Fruit fly (Drosophila melanogaster) whole organism, pupa: ENCODE results near the gene CG13005.

ENCODE experiments used
- CG10348 ChIP-seq: fragments of 200-800 bp; sonication (Bioruptor generic); IDR thresholded peaks from 2 replicates; pipeline ENCODE4 v1.3.6; 2022; ENCODE audit warnings: missing biosample characterization, missing genetic modification characterization
- CG12605 ChIP-seq: fragments of 200-800 bp; sonication (Bioruptor generic); IDR thresholded peaks from 2 replicates; pipeline ENCODE4 v1.3.6; 2022; ENCODE audit warnings: missing biosample characterization, missing genetic modification characterization
- CG13204 ChIP-seq: fragments of 200-800 bp; sonication (Bioruptor generic); optimal IDR thresholded peaks from 2 replicates; lab custom pipeline; 2018; ENCODE audit warnings: missing biosample characterization, mild to moderate bottlenecking, missing genetic modification characterization, moderate library complexity
- CG14655 ChIP-seq: fragments of 200-800 bp; sonication (Bioruptor generic); optimal IDR thresholded peaks from 3 replicates; lab custom pipeline; 2017; ENCODE audit warnings: mild to moderate bottlenecking, missing biosample characterization, missing genetic modification reagents, missing genetic modification characterization
- CG15710 ChIP-seq: fragments of 200-800 bp; sonication (Bioruptor generic); optimal IDR thresholded peaks from 2 replicates; lab custom pipeline; 2018; ENCODE audit warnings: missing biosample characterization, mild to moderate bottlenecking, missing genetic modification characterization, moderate library complexity
- CG17806 ChIP-seq: fragments of 200-800 bp; sonication (Bioruptor generic); optimal IDR thresholded peaks from 2 replicates; lab custom pipeline; 2018; ENCODE audit warnings: missing biosample characterization, mild to moderate bottlenecking, missing genetic modification characterization, moderate library complexity
- CG32121 ChIP-seq: fragments of 200-800 bp; sonication (Bioruptor generic); IDR thresholded peaks from 2 replicates; pipeline ENCODE4 v1.3.6; 2022; ENCODE audit warnings: missing biosample characterization, missing genetic modification characterization
- CG34367 ChIP-seq: fragments of 200-800 bp; sonication (Bioruptor generic); optimal IDR thresholded peaks from 2 replicates; lab custom pipeline; 2018; ENCODE audit warnings: missing biosample characterization, mild to moderate bottlenecking, missing genetic modification characterization
- CG4496 ChIP-seq: fragments of 200-800 bp; sonication (Bioruptor generic); IDR thresholded peaks from 3 replicates; pipeline ENCODE4 v1.3.6; 2022; ENCODE audit warnings: missing biosample characterization, missing genetic modification characterization
- CG8159 ChIP-seq: fragments of 200-800 bp; sonication (Bioruptor generic); optimal IDR thresholded peaks from 3 replicates; lab custom pipeline; 2018; ENCODE audit warnings: missing biosample characterization, mild to moderate bottlenecking, missing genetic modification characterization, moderate library complexity
- CG8301 ChIP-seq: fragments of 200-800 bp; sonication (Bioruptor generic); optimal IDR thresholded peaks from 2 replicates; lab custom pipeline; 2018; ENCODE audit warnings: missing biosample characterization, mild to moderate bottlenecking, missing genetic modification characterization
- CG9948 ChIP-seq: fragments of 200-800 bp; sonication (Bioruptor generic); optimal IDR thresholded peaks from 2 replicates; lab custom pipeline; 2018; ENCODE audit warnings: missing biosample characterization, mild to moderate bottlenecking, missing genetic modification characterization, moderate library complexity
- D1 ChIP-seq: fragments of 200-800 bp; sonication (Bioruptor generic); optimal IDR thresholded peaks from 2 replicates; lab custom pipeline; 2018; ENCODE audit warnings: missing biosample characterization, mild to moderate bottlenecking, missing genetic modification characterization, moderate library complexity
- EcR ChIP-seq: fragments of 200-800 bp; sonication (Bioruptor generic); optimal IDR thresholded peaks from 3 replicates; lab custom pipeline; 2019; ENCODE audit warnings: missing biosample characterization, missing genetic modification characterization, mild to moderate bottlenecking, moderate library complexity, missing genetic modification reagents
- Ets98B ChIP-seq: fragments of 200-800 bp; sonication (Bioruptor generic); IDR thresholded peaks from 2 replicates; pipeline ENCODE4 v1.3.6; 2022; ENCODE audit warnings: missing biosample characterization, missing genetic modification characterization
- Pif1A ChIP-seq: fragments of 200-800 bp; sonication (Bioruptor generic); optimal IDR thresholded peaks from 3 replicates; lab custom pipeline; 2016; ENCODE audit warnings: missing biosample characterization, missing genetic modification characterization
- Pif1B ChIP-seq: fragments of 200-800 bp; sonication (Bioruptor generic); optimal IDR thresholded peaks from 3 replicates; lab custom pipeline; 2016; ENCODE audit warnings: missing biosample characterization, missing genetic modification characterization
- Snoo ChIP-seq: fragments of 200-800 bp; sonication (Bioruptor generic); optimal IDR thresholded peaks from 3 replicates; lab custom pipeline; 2017; ENCODE audit warnings: missing biosample characterization, mild to moderate bottlenecking, missing genetic modification characterization, inconsistent platforms
- fd96Ca ChIP-seq: fragments of 200-800 bp; sonication (Bioruptor generic); IDR thresholded peaks from 3 replicates; pipeline ENCODE4 v1.3.6; 2022; ENCODE audit warnings: missing biosample characterization, missing genetic modification characterization
- gl ChIP-seq: fragments of 200-800 bp; sonication (Bioruptor generic); optimal IDR thresholded peaks from 2 replicates; lab custom pipeline; 2018; ENCODE audit warnings: missing biosample characterization, mild to moderate bottlenecking, missing genetic modification characterization
- rn ChIP-seq: fragments of 200-800 bp; sonication (Bioruptor generic); IDR thresholded peaks from 2 replicates; pipeline ENCODE4 v1.3.6; 2022; ENCODE audit warnings: missing biosample characterization, missing genetic modification characterization

Gene CG13005

DNA sequence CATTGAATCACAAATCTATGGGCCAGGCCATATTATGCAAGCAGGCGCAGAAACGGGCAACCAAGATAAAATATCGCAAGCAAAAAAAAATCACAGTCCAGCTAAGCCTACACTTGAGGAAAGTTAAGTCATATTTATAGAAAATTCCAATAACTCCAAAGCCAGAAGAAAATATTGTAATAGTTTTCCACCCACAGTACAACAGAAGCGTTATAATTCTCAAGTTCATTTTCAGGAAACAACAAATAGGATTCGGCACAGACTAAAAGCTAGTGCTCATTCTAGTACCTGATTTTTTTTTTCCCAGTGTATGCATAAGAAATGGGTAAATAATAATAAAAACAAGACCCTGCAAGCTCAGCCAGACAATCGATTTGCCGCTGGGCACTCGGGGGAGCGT is 37.6 kb upstream of the CG13005 start:
- TF ChIP-seq gl, result no peak
- TF ChIP-seq CG8301 (tag; lab: Kevin White, UChicago), result peak; percentile 13
- no peak for TF ChIP-seq CG10348
- peak; percentile 41 for TF ChIP-seq CG9948 (tag; lab: Kevin White, UChicago)
- no peak for TF ChIP-seq D1 (tag; lab: Kevin White, UChicago)
- no peak for TF ChIP-seq EcR
- TF ChIP-seq CG14655 (GFP tag; lab: Kevin White, UChicago), result peak; percentile 48
- TF ChIP-seq CG32121 (GFP tag; lab: Robert Waterston, UW), result no peak
- TF ChIP-seq Ets98B (GFP tag; lab: Robert Waterston, UW), result peak; percentile 24; the same call in 1 of the 2 replicates
- TF ChIP-seq CG15710 (tag; lab: Kevin White, UChicago), result peak; percentile 44
- TF ChIP-seq Pif1B (GFP tag; lab: Kevin White, UChicago), result peak; percentile 38
- peak; percentile 47; the same call in 1 of the 3 replicates for TF ChIP-seq fd96Ca
- no peak for TF ChIP-seq Snoo (tag; lab: Kevin White, UChicago)
- peak; percentile 33 for TF ChIP-seq CG8159
- TF ChIP-seq CG12605 (GFP tag; lab: Robert Waterston, UW), result no peak
- peak; percentile 40 for TF ChIP-seq Pif1A (GFP tag; lab: Kevin White, UChicago)
- no peak for TF ChIP-seq rn (GFP tag; lab: Robert Waterston, UW)
- TF ChIP-seq CG17806, result peak; percentile 14
- TF ChIP-seq CG13204, result no peak
- peak; percentile 32 for TF ChIP-seq CG34367 (tag; lab: Kevin White, UChicago)
- peak; percentile 38; the same call in 1 of the 3 replicates for TF ChIP-seq CG4496 (GFP tag; lab: Robert Waterston, UW)
- TF ChIP-seq, all 21 proteins: peak for 12

DNA sequence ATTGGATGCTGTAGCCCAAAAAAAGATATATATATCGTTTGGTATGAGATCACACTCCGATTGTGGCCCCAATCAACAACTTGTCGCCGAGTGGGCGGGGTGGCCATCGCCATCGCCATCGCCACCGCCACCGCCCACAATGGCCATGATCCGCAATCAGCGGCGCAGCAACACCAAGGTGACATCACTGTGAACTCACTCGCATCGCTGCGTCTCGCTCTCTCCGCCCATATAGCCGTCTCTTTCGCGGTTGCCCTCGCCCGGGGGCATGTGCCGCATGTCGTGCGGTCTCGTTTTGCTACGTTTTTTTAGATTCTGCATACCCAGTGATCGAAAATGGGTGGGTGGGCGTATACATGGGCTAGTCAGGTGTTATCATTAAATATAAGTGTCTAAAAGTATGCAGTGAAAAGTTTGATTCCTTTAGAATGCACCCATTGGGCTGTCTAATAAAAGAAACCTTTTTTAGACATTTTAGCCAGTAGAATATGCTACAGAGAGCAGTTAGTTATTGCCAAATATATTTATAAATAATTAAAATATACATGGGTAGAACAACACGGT is 36.5 kb upstream of the CG13005 start:
- TF ChIP-seq CG14655 (GFP tag; lab: Kevin White, UChicago), result peak; percentile 16
- 0 out of 2 replicates have a peak, but pooled peaks have one; percentile 6 for TF ChIP-seq Ets98B (GFP tag; lab: Robert Waterston, UW)
- TF ChIP-seq gl, result no peak

DNA sequence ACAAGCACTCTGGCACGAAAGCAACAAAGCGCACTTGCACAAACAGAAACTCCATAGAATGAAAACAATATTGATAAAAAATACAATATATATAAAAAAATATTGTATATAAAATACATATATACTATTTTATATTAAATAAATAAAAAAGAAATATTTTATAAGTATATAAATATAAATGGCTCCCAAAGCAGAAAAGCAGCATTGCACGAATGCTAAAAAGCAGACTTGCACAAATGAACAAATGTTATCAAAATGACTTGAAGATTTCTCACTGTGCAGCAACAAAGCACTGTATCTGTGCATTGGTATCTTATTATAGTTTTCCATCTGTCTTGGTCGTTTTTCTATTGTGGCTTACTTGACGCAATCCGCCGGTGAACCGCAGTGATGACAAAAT is 34.7 kb upstream of the CG13005 start:
- TF ChIP-seq D1 (tag; lab: Kevin White, UChicago) (no peak), CG14655 (GFP tag; lab: Kevin White, UChicago) (peak; percentile 27)
- TF ChIP-seq, all 21 proteins: peak for 1

DNA sequence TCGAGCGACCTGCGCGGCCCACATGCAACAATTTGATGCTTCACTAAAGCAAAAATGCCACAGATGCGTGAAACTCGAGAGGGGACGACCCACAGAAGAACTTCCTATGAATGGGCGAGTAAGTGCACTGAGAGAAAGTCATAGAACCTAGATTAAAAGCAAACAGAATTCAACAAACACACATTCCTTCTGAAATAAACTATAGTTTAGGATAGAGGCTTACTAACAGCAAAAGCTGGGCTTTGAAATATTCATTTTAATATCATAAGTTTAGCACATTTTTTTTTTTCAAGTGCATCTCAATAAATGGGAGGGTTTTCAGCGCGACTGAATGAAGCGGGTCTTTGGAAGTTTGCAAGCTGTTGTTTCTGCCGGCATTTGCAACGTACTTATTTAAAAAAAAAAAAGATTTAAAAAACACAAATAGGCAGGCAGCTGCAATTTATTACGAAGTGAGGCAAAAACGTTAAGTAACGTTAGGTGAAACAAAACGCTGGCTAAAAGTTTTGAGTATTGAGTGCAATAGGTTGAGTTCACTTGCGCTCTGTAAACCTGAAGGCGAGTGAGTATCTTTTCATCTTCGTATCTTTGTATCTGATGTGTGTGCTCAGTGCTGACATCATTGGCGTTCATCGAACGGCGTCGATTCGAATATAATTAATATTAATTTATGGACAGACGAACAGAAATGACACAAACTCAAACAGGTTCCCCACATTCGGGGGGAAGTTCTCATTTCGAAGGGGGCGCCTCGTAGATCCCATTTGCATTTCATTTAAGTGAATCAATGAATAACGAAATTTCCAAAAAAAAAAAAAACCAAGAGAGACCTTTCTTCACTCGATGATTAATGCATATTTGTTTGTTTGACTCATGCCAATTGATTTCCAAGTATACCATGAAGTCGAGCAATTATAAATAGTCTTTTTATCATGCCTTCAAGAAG is 30.3 kb upstream of the CG13005 start:
- peak; percentile 66 for TF ChIP-seq CG14655 (GFP tag; lab: Kevin White, UChicago)
- peak; percentile 22 for TF ChIP-seq CG34367 (tag; lab: Kevin White, UChicago)
- peak; percentile 84 for TF ChIP-seq fd96Ca
- TF ChIP-seq CG9948 (tag; lab: Kevin White, UChicago), result no peak
- TF ChIP-seq D1 (tag; lab: Kevin White, UChicago), result no peak
- TF ChIP-seq CG17806, result peak; percentile 70
- TF ChIP-seq CG10348, result no peak
- no peak for TF ChIP-seq CG13204
- peak; percentile 37 for TF ChIP-seq CG15710 (tag; lab: Kevin White, UChicago)
- TF ChIP-seq EcR, result no peak
- TF ChIP-seq Pif1B (GFP tag; lab: Kevin White, UChicago), result peak; percentile 75
- TF ChIP-seq CG4496 (GFP tag; lab: Robert Waterston, UW), result peak; percentile 89
- TF ChIP-seq CG8301 (tag; lab: Kevin White, UChicago), result peak; percentile 58
- TF ChIP-seq gl, result no peak
- peak; percentile 67 for TF ChIP-seq Pif1A (GFP tag; lab: Kevin White, UChicago)
- peak; percentile 77 for TF ChIP-seq Ets98B (GFP tag; lab: Robert Waterston, UW)
- peak; percentile 68; the same call in 1 of the 2 replicates for TF ChIP-seq CG12605 (GFP tag; lab: Robert Waterston, UW)
- TF ChIP-seq CG32121 (GFP tag; lab: Robert Waterston, UW), result peak; percentile 57
- peak; percentile 36; the same call in 1 of the 2 replicates for TF ChIP-seq rn (GFP tag; lab: Robert Waterston, UW)
- peak; percentile 32 for TF ChIP-seq Snoo (tag; lab: Kevin White, UChicago)
- TF ChIP-seq CG8159, result peak; percentile 68

DNA sequence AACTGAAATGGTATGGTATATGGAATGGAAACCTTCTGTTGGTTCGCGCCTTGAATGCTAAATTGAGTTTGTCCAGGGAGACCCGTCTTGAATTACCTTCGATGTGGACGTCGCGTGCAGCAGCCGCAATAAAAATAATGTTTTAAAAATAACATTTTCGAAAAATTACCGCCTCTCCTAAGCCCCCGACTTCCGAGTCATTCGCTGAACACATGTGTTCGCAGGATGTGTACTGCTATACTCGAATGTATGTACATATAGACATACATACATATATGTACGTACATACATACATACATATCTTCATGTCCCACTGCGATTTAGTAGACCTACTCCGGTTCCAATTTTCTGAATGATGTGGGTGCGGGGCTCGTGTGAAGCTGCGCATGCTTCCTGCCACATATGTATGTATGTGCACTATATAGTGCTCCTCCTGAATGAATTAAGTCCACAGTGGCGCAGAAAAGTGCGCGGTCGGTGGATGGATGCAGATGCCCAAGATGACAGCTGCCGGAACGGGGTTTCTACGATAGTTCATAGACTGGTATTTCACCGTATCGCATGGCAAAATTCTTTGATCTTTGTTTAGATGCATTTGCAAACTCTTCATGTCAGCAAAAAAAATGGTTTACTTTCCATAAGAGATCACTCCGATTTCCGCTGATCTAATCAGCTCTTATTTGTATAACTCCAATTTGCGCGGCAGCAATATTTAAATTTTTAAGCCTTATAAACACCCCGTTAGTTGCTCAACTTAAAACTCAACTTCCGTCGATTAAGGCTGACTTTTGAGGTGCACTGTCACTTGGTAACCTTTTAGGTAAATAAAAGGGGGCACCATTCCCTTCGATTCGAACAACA is 29.0 kb upstream of the CG13005 start:
- TF ChIP-seq CG15710 (tag; lab: Kevin White, UChicago), result no peak
- TF ChIP-seq CG14655 (GFP tag; lab: Kevin White, UChicago), result no peak
- TF ChIP-seq Ets98B (GFP tag; lab: Robert Waterston, UW), result no peak
- TF ChIP-seq CG4496 (GFP tag; lab: Robert Waterston, UW), result no peak
- no peak for TF ChIP-seq CG10348
- TF ChIP-seq D1 (tag; lab: Kevin White, UChicago), result no peak
- TF ChIP-seq CG13204, result no peak
- no peak for TF ChIP-seq CG8301 (tag; lab: Kevin White, UChicago)
- no peak for TF ChIP-seq CG32121 (GFP tag; lab: Robert Waterston, UW)
- no peak for TF ChIP-seq fd96Ca
- TF ChIP-seq Pif1A (GFP tag; lab: Kevin White, UChicago), result no peak
- no peak for TF ChIP-seq EcR
- TF ChIP-seq CG8159, result no peak
- TF ChIP-seq CG12605 (GFP tag; lab: Robert Waterston, UW), result no peak
- TF ChIP-seq gl, result no peak
- no peak for TF ChIP-seq CG9948 (tag; lab: Kevin White, UChicago)
